Fruit fly (Drosophila melanogaster) whole organism, wandering third instar larva: ENCODE results near the gene Set2.

Experiments used
- HLH106 ChIP-seq: fragments of 200-800 bp; optimal IDR thresholded peaks from 3 replicates; lab custom pipeline; 2019; ENCODE audit warnings: missing biosample characterization, mild to moderate bottlenecking, missing genetic modification characterization, moderate library complexity
- Hr78 ChIP-seq: fragments of >200 bp; optimal IDR thresholded peaks from 2 replicates; lab custom pipeline; 2017; ENCODE audit warnings: missing biosample characterization, missing genetic modification characterization
- Vsx2 ChIP-seq: fragments of 200-300, 225-300 bp; sonication (Bioruptor generic); optimal IDR thresholded peaks from 2 replicates; lab custom pipeline; 2018; ENCODE audit warnings: missing biosample characterization, missing genetic modification characterization; ENCODE audit not compliant: partially characterized antibody
- br ChIP-seq: fragments of 200-800 bp; sonication (Bioruptor generic); optimal IDR thresholded peaks from 2 replicates; lab custom pipeline; 2016; ENCODE audit warnings: missing biosample characterization, missing genetic modification characterization
- brk ChIP-seq: fragments of 200-800 bp; sonication (Bioruptor generic); optimal IDR thresholded peaks from 2 replicates; lab custom pipeline; 2016; ENCODE audit warnings: missing biosample characterization, mild to moderate bottlenecking, missing genetic modification characterization
- fru ChIP-seq: fragments of 200-800 bp; sonication (Bioruptor generic); optimal IDR thresholded peaks from 3 replicates; lab custom pipeline; 2016; ENCODE audit warnings: missing biosample characterization, mild to moderate bottlenecking, missing genetic modification characterization
- lola ChIP-seq: fragments of >200 bp; optimal IDR thresholded peaks from 2 replicates; lab custom pipeline; 2017; ENCODE audit warnings: missing biosample characterization, missing genetic modification characterization
- woc ChIP-seq: sonication (Bioruptor generic); optimal IDR thresholded peaks from 2 replicates; lab custom pipeline; 2016; ENCODE audit warnings: missing biosample characterization, mild to moderate bottlenecking, missing genetic modification characterization

DNA sequence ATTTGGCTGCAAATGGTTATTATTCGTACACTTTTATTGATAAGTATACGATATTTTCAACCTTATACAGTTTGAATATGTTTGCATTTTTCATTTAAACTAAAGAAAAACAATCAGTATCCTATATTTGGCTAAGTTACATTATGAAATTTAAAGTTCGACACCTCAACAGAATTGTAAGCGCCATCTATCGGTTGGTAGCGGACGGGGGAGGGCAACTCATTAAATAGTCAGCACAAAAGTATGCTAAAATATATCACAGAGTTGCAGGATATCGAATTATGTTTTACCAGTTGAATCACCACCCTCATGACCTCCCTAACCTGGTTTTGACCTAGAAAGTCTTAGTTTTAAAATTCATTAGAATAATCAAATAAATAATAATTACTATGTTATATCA lies 11.8 kb upstream of the Set2 start:
- TF ChIP-seq fru (GFP tag; lab: Kevin White, UChicago) (no peak), woc (GFP tag; lab: Kevin White, UChicago) (no peak), Vsx2 (GFP tag; lab: Kevin White, UChicago) (no peak), Hr78 (GFP tag; lab: Kevin White, UChicago) (no peak), lola (GFP tag; lab: Kevin White, UChicago) (no peak), HLH106 (no peak), brk (GFP tag; lab: Kevin White, UChicago) (no peak), br (GFP tag; lab: Kevin White, UChicago) (no peak)
